Worm (Caenorhabditis elegans) whole organism, L1 larva: Measurements from ENCODE around the gene F22B5.5.

Source experiments
- fos-1 ChIP-seq: fragments of 150-350 bp; optimal IDR thresholded peaks from 2 replicates; lab custom pipeline; 2014; ENCODE audit warnings: missing biosample characterization, missing genetic modification characterization
- nhr-237 ChIP-seq: fragments of 150-350 bp; optimal IDR thresholded peaks from 2 replicates; lab custom pipeline; 2014; ENCODE audit warnings: missing biosample characterization, missing genetic modification characterization

DNA sequence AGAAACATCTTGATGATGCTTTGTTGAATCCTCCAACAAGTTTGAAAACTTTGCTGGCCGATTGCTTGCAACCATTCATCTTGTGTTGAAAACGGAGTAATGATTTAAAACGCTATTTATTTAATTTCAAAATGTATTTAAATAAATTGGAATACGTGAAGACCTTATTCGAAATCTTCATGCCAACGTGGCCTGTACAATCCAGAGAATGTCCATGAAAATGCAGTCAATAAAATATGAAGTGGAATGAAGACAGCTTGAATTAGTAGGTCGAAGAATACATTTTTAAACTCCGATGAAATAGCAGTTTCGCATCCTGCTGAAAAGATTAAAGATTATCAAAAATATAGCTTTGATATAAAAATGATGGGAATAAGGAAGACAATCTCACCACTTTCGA is at the start of gene F22B5.5:
- no peak for TF ChIP-seq nhr-237 (tag; lab: Kevin White, UChicago)
- TF ChIP-seq fos-1, result no peak
